Worm (Caenorhabditis elegans): ENCODE measurements around the gene kel-3.

DNA sequence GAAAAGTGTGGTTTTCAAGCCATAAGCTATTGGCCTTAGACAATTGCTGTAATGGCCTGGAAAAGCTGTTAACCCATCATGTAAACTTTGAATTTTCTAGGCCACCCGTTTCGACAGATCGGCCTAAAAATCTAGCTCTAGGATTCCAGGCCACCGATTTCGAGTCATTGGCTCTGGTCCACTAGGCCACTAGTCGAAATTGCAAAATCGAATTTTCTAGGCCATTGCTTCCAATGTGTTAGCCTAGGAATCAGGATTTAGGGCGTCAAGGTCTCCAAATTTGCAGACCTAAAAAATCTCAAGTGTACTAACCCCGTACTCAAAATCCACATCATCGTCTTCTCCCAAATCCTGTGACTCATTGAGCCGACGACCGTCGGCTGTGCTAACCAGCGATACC, 46.1 kb downstream of the kel-3 start:
- TF ChIP-seq ets-4 (tag; optimal IDR thresholded peaks at IDR 0.05) (no peak), hlh-30 (tag; optimal IDR thresholded peaks at IDR 0.05; ENCODE audit: insufficient read depth) (no peak), rnt-1 (tag; optimal IDR thresholded peaks at IDR 0.05) (no peak), ceh-9 (tag; optimal IDR thresholded peaks at IDR 0.05) (no peak), unc-55 (GFP tag; optimal IDR thresholded peaks at IDR 0.05) (no peak), ceh-31 (tag; optimal IDR thresholded peaks at IDR 0.05) (no peak)

Data from whole organism, late embryonic.